Fruit fly (Drosophila melanogaster): ENCODE results near the gene CG4995.

dm6 chr2L:10366525-10366924 is 44.2 kb downstream of the CG4995 start, which contains the start of gene CG5056:
- TF ChIP-seq CG8478 (optimal IDR thresholded peaks at IDR 0.05): no peak
- TF ChIP-seq usp (GFP tag; optimal IDR thresholded peaks at IDR 0.05): no peak
